Worm (Caenorhabditis elegans) whole organism, mixed stage, embryonic: ENCODE measurements around the gene F55B12.2.

Experiments
- elt-3 ChIP-seq: fragments of 150-350 bp; optimal IDR thresholded peaks from 2 replicates; lab custom pipeline; 2014; ENCODE audit warnings: missing biosample characterization, missing genetic modification characterization
- nhr-12 ChIP-seq: fragments of 150-350 bp; optimal IDR thresholded peaks from 2 replicates; lab custom pipeline; 2014; ENCODE audit warnings: missing biosample characterization, missing genetic modification characterization
- pha-4 ChIP-seq: fragments of 150-350 bp; optimal IDR thresholded peaks from 2 replicates; lab custom pipeline; 2018; ENCODE audit warnings: missing biosample characterization, missing genetic modification reagents, missing genetic modification characterization
- sptf-1 ChIP-seq: sonication (generic microtip); optimal IDR thresholded peaks from 2 replicates; lab custom pipeline; 2017; ENCODE audit warnings: mild to moderate bottlenecking, missing genetic modification characterization, moderate library complexity, missing compliant biosample characterization

ce11 chrV:13837173-13837572, 20.4 kb upstream of the F55B12.2 start, which contains the start of gene srx-128:
- TF ChIP-seq sptf-1 (tag; lab: Kevin White, UChicago) (no peak), pha-4 (tag; lab: Kevin White, UChicago) (no peak), nhr-12 (no peak), elt-3 (tag; lab: Kevin White, UChicago) (no peak)
